Worm (Caenorhabditis elegans): ENCODE results near the gene sar-1.

- TF ChIP-seq tab-1 (GFP tag; IDR thresholded peaks at IDR 0.05) = no peak
- TF ChIP-seq flt-1 (GFP tag; IDR thresholded peaks at IDR 0.05) = no peak
These were observed 22.9 kb downstream of the sar-1 start, which contains the start of gene ZK180.7 for ce11 chrIV:4490148-4490652.
